Fruit fly (Drosophila melanogaster) whole organism, embryonic: Measurements from ENCODE around the gene CG4066.

ENCODE experiments used
- CG2199 ChIP-seq: fragments of 200-800 bp; sonication (Bioruptor generic); IDR thresholded peaks from 3 replicates; pipeline ENCODE4 v1.3.6; 2022; ENCODE audit warnings: missing biosample characterization, missing genetic modification characterization
- ttk ChIP-seq: fragments of 200-800 bp; sonication (Bioruptor generic); IDR thresholded peaks from 2 replicates; pipeline ENCODE4 v2.1.2; 2022; ENCODE audit warnings: missing biosample characterization, missing genetic modification characterization

DNA sequence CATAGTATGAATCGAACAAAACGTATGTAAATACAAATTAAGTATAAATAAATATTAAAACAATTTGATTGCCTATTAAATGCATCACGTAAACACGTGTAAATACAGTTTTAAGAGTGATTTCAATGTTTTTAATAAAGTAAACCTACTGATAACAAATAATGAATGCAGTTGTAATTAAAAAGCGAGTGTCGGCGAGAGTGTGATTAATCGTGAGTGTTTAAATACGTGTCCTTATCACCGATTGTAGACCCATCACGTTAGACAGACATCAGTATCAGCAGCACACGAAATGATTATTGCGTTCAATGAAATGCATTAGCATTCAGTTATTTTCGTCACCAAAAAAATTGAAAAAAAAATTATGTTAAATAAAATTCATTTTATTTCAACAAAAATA lies 8.2 kb upstream of the CG4066 start:
- no peak for TF ChIP-seq ttk
- no peak for TF ChIP-seq CG2199
